Fruit fly (Drosophila melanogaster) S2 (cell line): ENCODE data around the gene Spn28Dc.

Source experiments
- CG8478 ChIP-seq: fragments of >200 bp; optimal IDR thresholded peaks from 2 replicates; lab custom pipeline; 2018
- CTCF ChIP-seq, 2 experiments: fragments of >200 bp; optimal IDR thresholded peaks; 2 replicates each; lab custom pipeline; 2018

DNA sequence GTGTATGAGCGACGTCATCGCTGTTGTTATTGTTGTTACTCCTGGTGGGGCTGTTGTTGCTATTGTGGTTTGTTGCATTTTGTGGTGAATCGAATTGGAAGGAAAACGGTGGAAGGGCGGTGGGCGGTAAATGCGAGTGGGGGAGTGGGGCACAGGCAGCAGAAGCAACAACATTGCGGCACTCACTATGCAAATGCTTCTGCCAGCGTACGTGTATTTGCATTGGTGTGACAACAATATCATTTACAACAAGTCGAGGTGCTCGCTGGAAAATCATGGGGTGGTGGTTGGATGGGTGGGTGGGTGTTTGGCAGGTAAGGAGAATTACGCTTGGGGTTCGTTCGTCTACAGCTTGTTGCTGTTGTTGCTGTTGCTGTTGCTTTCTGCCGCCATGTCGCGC lies 39.4 kb downstream of the Spn28Dc start:
- no peak for TF ChIP-seq CG8478 (lab: Kevin White, UChicago)
- TF ChIP-seq CTCF (optimal IDR thresholded peaks at IDR 0.05; lab: Kevin White, UChicago): no peak
